Fruit fly (Drosophila melanogaster): ENCODE data around the gene pkm.

Gene pkm

DNA sequence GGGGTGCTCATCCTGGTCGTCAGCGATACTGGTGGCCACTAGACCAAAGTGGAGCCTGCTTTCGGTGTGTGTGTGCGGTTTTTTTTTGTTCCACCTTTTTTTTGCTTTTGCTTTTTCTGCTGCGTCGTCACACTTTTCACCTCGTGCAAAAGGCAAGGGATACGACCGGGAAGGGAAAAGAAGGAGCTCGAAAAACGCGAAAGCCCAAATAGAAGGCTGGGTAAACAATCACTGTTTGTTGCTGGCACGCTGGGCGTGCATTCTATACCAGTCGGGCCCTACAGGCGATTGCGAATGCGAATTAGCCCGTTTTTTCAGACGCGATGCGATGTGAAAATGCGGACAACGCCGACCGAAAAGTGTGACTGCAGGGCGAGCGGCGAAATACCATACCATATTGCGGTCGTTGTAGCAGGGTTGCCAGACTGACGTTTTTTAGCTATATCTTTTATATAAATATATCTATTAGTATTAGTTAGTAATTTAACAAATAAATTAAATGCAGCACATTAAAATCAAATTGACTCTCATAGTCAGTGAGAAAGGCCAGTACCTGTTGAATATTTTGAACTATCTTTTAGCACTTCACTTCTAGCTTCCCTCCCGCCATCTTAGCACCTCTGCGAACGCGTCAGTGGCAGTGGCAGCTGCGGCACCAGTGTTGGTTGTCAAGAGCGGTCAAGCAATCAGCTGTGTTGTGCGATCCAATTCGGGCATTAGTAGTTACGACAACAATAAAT is 13.8 kb downstream of the pkm start, which contains the start of the genes Polr2A and CG11699 (continued):
- TF ChIP-seq en (GFP tag; optimal IDR thresholded peaks at IDR 0.05) (no peak), CG15479 (GFP tag; optimal IDR thresholded peaks at IDR 0.05) (peak; percentile 36), ham (GFP tag; IDR thresholded peaks at IDR 0.05) (no peak), HLH3B (GFP tag; IDR thresholded peaks at IDR 0.05) (no peak), CG7928 (GFP tag; optimal IDR thresholded peaks at IDR 0.05) (no peak), ase (GFP tag; IDR thresholded peaks at IDR 0.05) (no peak), Six4 (GFP tag; optimal IDR thresholded peaks at IDR 0.05) (peak; percentile 12), CG14441 (GFP tag; IDR thresholded peaks at IDR 0.05) (peak; percentile 23; the same call in 1 of the 2 replicates), prd (optimal IDR thresholded peaks at IDR 0.05) (no peak), prd (GFP tag; IDR thresholded peaks at IDR 0.05) (peak; percentile 25; the same call in 1 of the 3 replicates), Chrac-16 (GFP tag; optimal IDR thresholded peaks at IDR 0.05) (peak; percentile 36), CG12659 (GFP tag; optimal IDR thresholded peaks at IDR 0.05) (peak; percentile 69), CG5180 (GFP tag; optimal IDR thresholded peaks at IDR 0.05) (no peak), CG14965 (GFP tag; optimal IDR thresholded peaks at IDR 0.05; ENCODE audit: borderline replicate concordance) (no peak), CG9609 (GFP tag; optimal IDR thresholded peaks at IDR 0.05) (no peak), CG8765 (GFP tag; IDR thresholded peaks at IDR 0.05) (no peak), CG1024 (GFP tag; IDR thresholded peaks at IDR 0.05) (no peak), Aef1 (GFP tag; IDR thresholded peaks at IDR 0.05) (peak; percentile 38; the same call in 2 of the 3 replicates), ro (GFP tag; IDR thresholded peaks at IDR 0.05) (no peak), CG2120 (GFP tag; optimal IDR thresholded peaks at IDR 0.05) (peak; percentile 31), Oli (tag; optimal IDR thresholded peaks at IDR 0.05) (peak; percentile 41), CG7786 (GFP tag; optimal IDR thresholded peaks at IDR 0.05) (no peak), Dek (tag; optimal IDR thresholded peaks at IDR 0.05) (peak; percentile 59), zfh2 (GFP tag; optimal IDR thresholded peaks at IDR 0.05) (no peak), CG4730 (GFP tag; IDR thresholded peaks at IDR 0.05) (no peak), CG4820 (GFP tag; optimal IDR thresholded peaks at IDR 0.05) (peak; percentile 3), tin (GFP tag; optimal IDR thresholded peaks at IDR 0.05) (peak; percentile 19), CG11085 (GFP tag; IDR thresholded peaks at IDR 0.05) (0 out of 2 replicates have a peak, but pooled peaks have one; percentile 32), CG2678 (tag; optimal IDR thresholded peaks at IDR 0.05) (no peak), CG17359 (tag; optimal IDR thresholded peaks at IDR 0.05) (peak; percentile 8), zfh1 (GFP tag; IDR thresholded peaks at IDR 0.05) (0 out of 3 replicates have a peak, but pooled peaks have one; percentile 32), CG14860 (GFP tag; IDR thresholded peaks at IDR 0.05; ENCODE audit: partially characterized antibody) (no peak), otp (GFP tag; IDR thresholded peaks at IDR 0.05) (no peak), pita (GFP tag; optimal IDR thresholded peaks at IDR 0.05) (no peak), sqz (GFP tag; optimal IDR thresholded peaks at IDR 0.05) (peak; percentile 54), CG7987 (GFP tag; optimal IDR thresholded peaks at IDR 0.05) (no peak), luna (GFP tag; optimal IDR thresholded peaks at IDR 0.05) (no peak), CG17385 (GFP tag; optimal IDR thresholded peaks at IDR 0.05) (no peak), HmgZ (tag; optimal IDR thresholded peaks at IDR 0.05) (peak; percentile 63), Optix (GFP tag; IDR thresholded peaks at IDR 0.05) (no peak), Lim3 (GFP tag; IDR thresholded peaks at IDR 0.05) (no peak), vvl (GFP tag; IDR thresholded peaks at IDR 0.05) (0 out of 2 replicates have a peak, but pooled peaks have one; percentile 22), vnd (GFP tag; IDR thresholded peaks at IDR 0.05; ENCODE audit: partially characterized antibody) (no peak), CG15514 (GFP tag; optimal IDR thresholded peaks at IDR 0.05) (peak; percentile 70), ken (GFP tag; IDR thresholded peaks at IDR 0.05) (no peak), sisA (GFP tag; IDR thresholded peaks at IDR 0.05) (peak; percentile 43), PHDP (tag; optimal IDR thresholded peaks at IDR 0.05) (no peak), Blimp-1 (GFP tag; optimal IDR thresholded peaks at IDR 0.05) (no peak), CG1832 (GFP tag; optimal IDR thresholded peaks at IDR 0.05) (no peak), Lhr (GFP tag; optimal IDR thresholded peaks at IDR 0.05) (peak; percentile 42)
